Worm (Caenorhabditis elegans): ENCODE results near the gene F35D2.6.

DNA sequence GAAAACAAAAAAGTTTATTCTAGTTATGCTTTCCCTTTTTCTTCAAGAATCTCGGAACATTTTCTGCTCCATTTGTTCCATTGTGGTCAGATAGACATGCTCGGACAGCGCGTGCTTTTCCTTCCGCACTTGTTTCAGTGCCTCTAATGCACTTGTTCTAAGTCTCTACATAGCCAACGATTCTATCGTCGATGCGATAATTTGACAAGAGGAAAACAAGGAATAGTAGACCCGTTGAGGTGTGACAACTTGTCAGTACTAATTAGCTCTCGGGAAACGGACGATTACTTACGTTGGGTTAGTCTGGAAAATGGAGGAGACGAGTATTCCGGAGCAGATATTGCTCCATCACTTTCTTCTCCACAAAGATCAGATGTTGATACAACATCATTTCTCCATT lies 10.8 kb downstream of the F35D2.6 start:
- TF ChIP-seq nhr-11 (tag; optimal IDR thresholded peaks at IDR 0.05) (no peak), syd-9 (tag; optimal IDR thresholded peaks at IDR 0.05) (no peak), dve-1 (tag; optimal IDR thresholded peaks at IDR 0.05) (no peak), tbx-2 (tag; optimal IDR thresholded peaks at IDR 0.05) (no peak), sox-4 (tag; optimal IDR thresholded peaks at IDR 0.05) (no peak), ceh-45 (GFP tag; IDR thresholded peaks at IDR 0.05) (no peak), ceh-19 (GFP tag; optimal IDR thresholded peaks at IDR 0.05) (no peak), tbx-7 (tag; optimal IDR thresholded peaks at IDR 0.05) (no peak), ama-1 (optimal IDR thresholded peaks at IDR 0.05) (no peak), hlh-13 (GFP tag; optimal IDR thresholded peaks at IDR 0.05) (no peak), unc-3 (GFP tag; conservative IDR thresholded peaks at IDR 0.05) (no peak), unc-3 (tag; optimal IDR thresholded peaks at IDR 0.05) (no peak), rnt-1 (tag; optimal IDR thresholded peaks at IDR 0.05) (no peak)

Measured in whole organism, late embryonic.